Worm (Caenorhabditis elegans) whole organism, L4 larva: ENCODE data around the gene W05H9.4.

Experiments used
- T20F7.1 ChIP-seq: fragments of 200-800 bp; sonication (Bioruptor generic); optimal IDR thresholded peaks from 2 replicates; lab custom pipeline; 2018; ENCODE audit warnings: mild to moderate bottlenecking, missing genetic modification characterization, missing compliant biosample characterization
- T26A8.4 ChIP-seq: fragments of 200-800 bp; sonication (Bioruptor generic); IDR thresholded peaks from 2 replicates; pipeline ENCODE4 v1.3.6; 2022; ENCODE audit warnings: missing genetic modification characterization, missing compliant biosample characterization
- Y105C5A.15 ChIP-seq: fragments of 200-800 bp; sonication (Bioruptor generic); IDR thresholded peaks from 2 replicates; pipeline ENCODE4 v1.3.6; 2022; ENCODE audit warnings: missing genetic modification characterization, missing compliant biosample characterization
- Y5F2A.4 ChIP-seq: fragments of 200-800 bp; sonication (Bioruptor generic); optimal IDR thresholded peaks from 2 replicates; lab custom pipeline; 2018; ENCODE audit warnings: mild to moderate bottlenecking, missing genetic modification characterization, missing compliant biosample characterization
- aha-1 ChIP-seq: fragments of 150-350 bp; peaks from one replicate; lab custom pipeline; 2014; ENCODE audit warnings: missing biosample characterization, missing genetic modification characterization
- aly-2 ChIP-seq: sonication (generic microtip); optimal IDR thresholded peaks from 2 replicates; lab custom pipeline; 2018; ENCODE audit warnings: missing biosample characterization, missing genetic modification characterization
- arid-1 ChIP-seq: fragments of 200-800 bp; sonication (Bioruptor generic); conservative IDR thresholded peaks from 2 replicates; pipeline ENCODE4 v1.3.6; 2022; ENCODE audit warnings: missing genetic modification reagents, missing genetic modification characterization, missing compliant biosample characterization
- ceh-28 ChIP-seq: fragments of 150-350 bp; optimal IDR thresholded peaks from 2 replicates; lab custom pipeline; 2014; ENCODE audit warnings: missing biosample characterization, missing genetic modification reagents, missing genetic modification characterization
- cey-2 ChIP-seq: sonication (generic microtip); optimal IDR thresholded peaks from 3 replicates; lab custom pipeline; 2017; ENCODE audit warnings: missing genetic modification characterization, mild to moderate bottlenecking, missing compliant biosample characterization, antibody characterized with exemption, borderline replicate concordance; ENCODE audit not compliant: insufficient read depth
- daf-12 ChIP-seq: fragments of 150-350 bp; optimal IDR thresholded peaks from 2 replicates; lab custom pipeline; 2014; ENCODE audit warnings: missing biosample characterization, missing genetic modification reagents, missing genetic modification characterization
- daf-16 ChIP-seq, 3 experiments: sonication (generic microtip); optimal IDR thresholded peaks; 2 replicates each; lab custom pipeline; 2016 to 2017; ENCODE audit warnings: missing genetic modification characterization in 3 of 3, missing genetic modification reagents in 3 of 3, mild to moderate bottlenecking in 2 of 3, missing compliant biosample characterization in 2 of 3, missing biosample characterization in 1 of 3, moderate library complexity in 1 of 3
- dmd-6 ChIP-seq: fragments of 200-800 bp; sonication (Bioruptor generic); IDR thresholded peaks from 2 replicates; pipeline ENCODE4 v1.3.6; 2022; ENCODE audit warnings: missing genetic modification reagents, missing genetic modification characterization, missing compliant biosample characterization
- dve-1 ChIP-seq: sonication (generic microtip); optimal IDR thresholded peaks from 2 replicates; lab custom pipeline; 2017; ENCODE audit warnings: antibody characterized with exemption, mild to moderate bottlenecking, missing genetic modification characterization, missing compliant biosample characterization; ENCODE audit not compliant: insufficient read depth
- hif-1 ChIP-seq, 2 experiments: sonication (generic microtip); optimal IDR thresholded peaks; 2 replicates each; lab custom pipeline; 2016 to 2017; ENCODE audit warnings: missing compliant biosample characterization in 2 of 2, missing genetic modification characterization in 2 of 2, missing genetic modification reagents in 2 of 2, missing genotype in 2 of 2, mild to moderate bottlenecking in 1 of 2
- hlh-11 ChIP-seq: fragments of 200-800 bp; sonication (Bioruptor generic); optimal IDR thresholded peaks from 2 replicates; lab custom pipeline; 2018; ENCODE audit warnings: mild to moderate bottlenecking, missing genetic modification characterization, missing compliant biosample characterization
- hlh-30 ChIP-seq: sonication (generic microtip); optimal IDR thresholded peaks from 2 replicates; lab custom pipeline; 2017; ENCODE audit warnings: antibody characterized with exemption, mild to moderate bottlenecking, missing genetic modification characterization, missing compliant biosample characterization; ENCODE audit not compliant: insufficient read depth
- hmg-1.1 ChIP-seq: fragments of 200-800 bp; sonication (Bioruptor generic); IDR thresholded peaks from 2 replicates; pipeline ENCODE4 v1.3.6; 2022; ENCODE audit warnings: missing genetic modification reagents, missing genetic modification characterization, missing compliant biosample characterization
- lin-1 ChIP-seq: fragments of 200-800 bp; sonication (Bioruptor generic); IDR thresholded peaks from 2 replicates; pipeline ENCODE4 v1.3.6; 2022; ENCODE audit warnings: missing genetic modification reagents, missing genetic modification characterization, missing compliant biosample characterization
- lir-3 ChIP-seq: sonication (generic microtip); optimal IDR thresholded peaks from 2 replicates; lab custom pipeline; 2016; ENCODE audit warnings: mild to moderate bottlenecking, missing genetic modification characterization, missing compliant biosample characterization
- madf-5 ChIP-seq, 2 experiments: fragments of 200-800 bp; sonication (Bioruptor generic); IDR thresholded peaks; 2 replicates each; pipeline ENCODE4 v1.3.6; 2022; ENCODE audit warnings: missing compliant biosample characterization in 2 of 2, missing genetic modification characterization in 2 of 2
- mdl-1 ChIP-seq, 2 experiments: fragments of 150-350 bp in 1 of 2; sonication (generic microtip) in 1 of 2; optimal IDR thresholded peaks; 2 replicates each; lab custom pipeline; 2014 to 2017; ENCODE audit warnings: missing biosample characterization in 2 of 2, missing genetic modification characterization in 2 of 2
- mdt-29 ChIP-seq: fragments of 200-800 bp; sonication (Bioruptor generic); IDR thresholded peaks from 2 replicates; pipeline ENCODE4 v1.3.6; 2022; ENCODE audit warnings: missing genetic modification reagents, missing genetic modification characterization, missing compliant biosample characterization
- mes-2 ChIP-seq: sonication (generic microtip); optimal IDR thresholded peaks from 2 replicates; lab custom pipeline; 2016; ENCODE audit warnings: missing genotype, mild to moderate bottlenecking, missing genetic modification characterization, missing compliant biosample characterization; ENCODE audit not compliant: poor library complexity, severe bottlenecking
- nhr-111 ChIP-seq: fragments of 200-800 bp; sonication (Bioruptor generic); optimal IDR thresholded peaks from 2 replicates; lab custom pipeline; 2018; ENCODE audit warnings: mild to moderate bottlenecking, missing genetic modification characterization, missing compliant biosample characterization
- nhr-28 ChIP-seq: fragments of 150-350 bp; optimal IDR thresholded peaks from 2 replicates; lab custom pipeline; 2014; ENCODE audit warnings: missing biosample characterization, missing genetic modification characterization
- nhr-42 ChIP-seq: fragments of 200-800 bp; sonication (Bioruptor generic); IDR thresholded peaks from 2 replicates; pipeline ENCODE4 v1.3.6; 2022; ENCODE audit warnings: missing genetic modification characterization, missing compliant biosample characterization
- nhr-48 ChIP-seq: sonication (generic microtip); optimal IDR thresholded peaks from 2 replicates; lab custom pipeline; 2016; ENCODE audit warnings: mild to moderate bottlenecking, missing genetic modification characterization, missing compliant biosample characterization
- nhr-77 ChIP-seq: fragments of 150-350 bp; optimal IDR thresholded peaks from 2 replicates; lab custom pipeline; 2014; ENCODE audit warnings: missing biosample characterization, missing genetic modification characterization
- pha-4 ChIP-seq, 2 experiments: fragments of 150-350 bp in 1 of 2; fragments of 200-800 bp in 1 of 2; sonication (Bioruptor generic) in 1 of 2; IDR thresholded peaks in 1 of 2; optimal IDR thresholded peaks in 1 of 2; 2 replicates each; pipeline versions ENCODE4 v1.3.6 to Lab custom; 2014 to 2022; ENCODE audit warnings: missing genetic modification characterization in 2 of 2, missing genetic modification reagents in 2 of 2, missing biosample characterization in 1 of 2, missing compliant biosample characterization in 1 of 2
- pqm-1 ChIP-seq: sonication (generic microtip); optimal IDR thresholded peaks from 2 replicates; lab custom pipeline; 2017; ENCODE audit warnings: missing biosample characterization, missing genetic modification characterization
- rbr-2 ChIP-seq: sonication (generic microtip); optimal IDR thresholded peaks from 2 replicates; lab custom pipeline; 2016; ENCODE audit warnings: missing genotype, missing genetic modification characterization, missing compliant biosample characterization
- set-16 ChIP-seq: fragments of 200-800 bp; sonication (Bioruptor generic); IDR thresholded peaks from 2 replicates; pipeline ENCODE4 v1.3.6; 2022; ENCODE audit warnings: missing genetic modification reagents, missing genetic modification characterization, missing compliant biosample characterization
- snpc-1.2 ChIP-seq: fragments of 200-800 bp; sonication (Bioruptor generic); IDR thresholded peaks from 2 replicates; pipeline ENCODE4 v1.3.6; 2022; ENCODE audit warnings: missing genetic modification reagents, missing genetic modification characterization, missing compliant biosample characterization
- snpc-4 ChIP-seq: fragments of 150-350 bp; optimal IDR thresholded peaks from 2 replicates; lab custom pipeline; 2014; ENCODE audit warnings: missing biosample characterization, missing genetic modification characterization
- tra-1 ChIP-seq: fragments of 200-800 bp; sonication (Bioruptor generic); IDR thresholded peaks from 2 replicates; pipeline ENCODE4 v1.3.6; 2022; ENCODE audit warnings: missing genetic modification reagents, missing genetic modification characterization, missing compliant biosample characterization
- unc-130 ChIP-seq: sonication (generic microtip); optimal IDR thresholded peaks from 2 replicates; lab custom pipeline; 2016; ENCODE audit warnings: missing genetic modification reagents, missing genetic modification characterization, missing compliant biosample characterization
- unc-39 ChIP-seq: sonication (generic microtip); optimal IDR thresholded peaks from 2 replicates; lab custom pipeline; 2017; ENCODE audit warnings: missing biosample characterization, missing genetic modification characterization
- unc-62 ChIP-seq, 3 experiments: fragments of 150-350 bp in 1 of 3; sonication (generic microtip); optimal IDR thresholded peaks in 2 of 3; peaks in 1 of 3; 1 replicate in 1 of 3; 2 replicates in 2 of 3; lab custom pipeline; 2014 to 2017; ENCODE audit warnings: missing biosample characterization in 3 of 3, missing genetic modification characterization in 3 of 3, missing genetic modification reagents in 3 of 3, missing genotype in 1 of 3
- vab-7 ChIP-seq: fragments of 200-800 bp; sonication (Bioruptor generic); IDR thresholded peaks from 2 replicates; pipeline ENCODE4 v1.3.6; 2022; ENCODE audit warnings: missing genetic modification reagents, missing genetic modification characterization, missing compliant biosample characterization
- zfp-3 ChIP-seq: fragments of 200-800 bp; sonication (Bioruptor generic); conservative IDR thresholded peaks from 2 replicates; pipeline ENCODE4 v1.3.6; 2022; ENCODE audit warnings: missing genetic modification reagents, missing genetic modification characterization, missing compliant biosample characterization

Gene W05H9.4

ce11 chrX:6255561-6255960 lies 7.9 kb upstream of the W05H9.4 start (continued):
- TF ChIP-seq unc-62 (GFP tag; optimal IDR thresholded peaks at IDR 0.05 in 1 of 2; lab: Kevin White, UChicago) = peak in 1 of 2 experiments; percentile 98
- no peak for TF ChIP-seq unc-62 (tag; optimal IDR thresholded peaks at IDR 0.05; lab: Kevin White, UChicago)
- TF ChIP-seq T20F7.1 (GFP tag; lab: Kevin White, UChicago) = peak; percentile 62
- TF ChIP-seq nhr-111 (GFP tag; lab: Kevin White, UChicago) = no peak
- peak; percentile 97 for TF ChIP-seq hlh-30 (tag; lab: Kevin White, UChicago)
- TF ChIP-seq lir-3 (tag; lab: Kevin White, UChicago) = no peak
- no peak for TF ChIP-seq daf-12 (tag; lab: Kevin White, UChicago)
- TF ChIP-seq mdt-29 (GFP tag; lab: Robert Waterston, UW) = peak; percentile 89
- peak; percentile 72; the same call in 1 of the 2 replicates for TF ChIP-seq zfp-3 (GFP tag; lab: Robert Waterston, UW)
- peak; percentile 49 to 94 for TF ChIP-seq mdl-1 (tag; optimal IDR thresholded peaks at IDR 0.05; lab: Kevin White, UChicago)
- no peak for TF ChIP-seq arid-1 (GFP tag; lab: Robert Waterston, UW)
- TF ChIP-seq ceh-28 (tag; lab: Kevin White, UChicago) = no peak
- no peak for TF ChIP-seq aly-2 (tag; lab: Kevin White, UChicago)
- no peak for TF ChIP-seq cey-2 (tag; lab: Kevin White, UChicago)
- TF ChIP-seq pqm-1 (tag; lab: Kevin White, UChicago) = peak; percentile 28
- peak; percentile 78 for TF ChIP-seq nhr-77 (tag; lab: Kevin White, UChicago)
- no peak; the same call in 1 of the 2 replicates for TF ChIP-seq vab-7 (GFP tag; lab: Robert Waterston, UW)
- TF ChIP-seq snpc-4 = no peak
- TF ChIP-seq unc-39 (tag; lab: Kevin White, UChicago) = no peak

- no peak for TF ChIP-seq hmg-1.1 (GFP tag; lab: Robert Waterston, UW)
- TF ChIP-seq dmd-6 = peak; percentile 80
- peak; percentile 35 for TF ChIP-seq nhr-77 (tag; lab: Kevin White, UChicago)
- TF ChIP-seq aha-1 = peak; percentile 68
- TF ChIP-seq snpc-1.2 (GFP tag; lab: Robert Waterston, UW) = no peak
- no peak for TF ChIP-seq aly-2 (tag; lab: Kevin White, UChicago)
- peak; percentile 63 for TF ChIP-seq hlh-11 (tag; lab: Kevin White, UChicago)
- TF ChIP-seq madf-5 (GFP tag; IDR thresholded peaks at IDR 0.05; lab: Robert Waterston, UW) = no peak
- TF ChIP-seq set-16 = no peak
- 0 out of 2 replicates have a peak, but pooled peaks have one; percentile 14 for TF ChIP-seq T26A8.4 (GFP tag; lab: Robert Waterston, UW)
- TF ChIP-seq nhr-48 (tag; lab: Kevin White, UChicago) = peak; percentile 17
- TF ChIP-seq nhr-42 (GFP tag; lab: Robert Waterston, UW) = no peak
- TF ChIP-seq Y105C5A.15 (GFP tag; lab: Robert Waterston, UW) = no peak
- TF ChIP-seq mdt-29 (GFP tag; lab: Robert Waterston, UW) = 0 out of 2 replicates have a peak, but pooled peaks have one; percentile 14
- TF ChIP-seq Y5F2A.4 (GFP tag; lab: Kevin White, UChicago) = no peak
- no peak for TF ChIP-seq unc-130 (GFP tag; lab: Kevin White, UChicago)
- no peak for TF ChIP-seq pha-4 (GFP tag; IDR thresholded peaks at IDR 0.05; lab: Robert Waterston, UW)
- no peak for TF ChIP-seq pha-4 (tag; optimal IDR thresholded peaks at IDR 0.05; lab: Kevin White, UChicago)
- TF ChIP-seq unc-62 (GFP tag; optimal IDR thresholded peaks at IDR 0.05 in 1 of 2; lab: Kevin White, UChicago) = peak in 1 of 2 experiments; percentile 56
- TF ChIP-seq unc-62 (tag; optimal IDR thresholded peaks at IDR 0.05; lab: Kevin White, UChicago) = no peak
- 0 out of 2 replicates have a peak, but pooled peaks have one; percentile 35 for TF ChIP-seq tra-1 (GFP tag; lab: Robert Waterston, UW)
- peak; percentile 62 for TF ChIP-seq pqm-1 (tag; lab: Kevin White, UChicago)
- no peak for TF ChIP-seq rbr-2 (tag; lab: Kevin White, UChicago)
- TF ChIP-seq dve-1 = peak; percentile 74
- TF ChIP-seq nhr-28 (tag; lab: Kevin White, UChicago) = peak; percentile 64
- peak; percentile 42 for TF ChIP-seq lin-1
- TF ChIP-seq hlh-30 (tag; lab: Kevin White, UChicago) = peak; percentile 59
- no peak for TF ChIP-seq daf-16 (GFP tag; optimal IDR thresholded peaks at IDR 0.05; lab: Kevin White, UChicago)
- peak; percentile 47 for TF ChIP-seq daf-16 (tag; optimal IDR thresholded peaks at IDR 0.05; lab: Kevin White, UChicago)
- TF ChIP-seq mes-2 (tag; lab: Kevin White, UChicago) = peak; percentile 40
- TF ChIP-seq hif-1 (tag; optimal IDR thresholded peaks at IDR 0.05; lab: Kevin White, UChicago) = no peak
Observed at ce11 chrX:6256430-6256829, 7.0 kb upstream of the W05H9.4 start.
